Worm (Caenorhabditis elegans): ENCODE measurements around the gene lgc-16.

Gene lgc-16

ce11 chrX:12118340-12118739 lies at the start of gene lgc-16:
TSS of gene lgc-16 (plus strand) at chrX:12118640.
- TF ChIP-seq rec-8 (tag; optimal IDR thresholded peaks at IDR 0.05): no peak
- TF ChIP-seq him-1 (tag; optimal IDR thresholded peaks at IDR 0.05): no peak
- TF ChIP-seq madf-8 (GFP tag; conservative IDR thresholded peaks at IDR 0.05): no peak
- TF ChIP-seq K12H6.12 (tag; optimal IDR thresholded peaks at IDR 0.05): no peak
- TF ChIP-seq ama-1 (optimal IDR thresholded peaks at IDR 0.05): no peak
- TF ChIP-seq ama-1 (GFP tag; optimal IDR thresholded peaks at IDR 0.05): no peak

DNA sequence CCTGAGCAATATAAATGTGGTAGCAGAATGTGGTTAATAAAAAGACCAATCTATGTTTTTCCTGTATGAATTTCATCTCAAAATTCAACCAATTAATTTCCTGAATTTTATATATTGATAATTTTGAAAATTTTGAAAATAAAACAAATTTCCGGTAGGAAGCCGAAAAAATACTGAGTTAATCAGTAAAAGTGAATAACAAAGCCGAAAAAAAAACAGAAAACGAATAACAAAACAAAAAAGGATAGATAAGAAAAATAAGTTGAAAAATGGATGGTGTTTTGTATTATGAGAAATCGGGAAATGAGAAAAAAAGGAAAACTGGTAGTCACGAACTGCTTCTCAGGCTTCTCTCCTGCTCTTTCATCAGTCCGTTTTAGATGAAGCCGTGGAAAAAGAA lies 44.7 kb upstream of the lgc-16 start, which contains the start of gene tmem-145:
tmem-145 (minus strand) TSS at position 101 of the 400 bp plus-strand sequence.
- TF ChIP-seq fkh-3 (tag; optimal IDR thresholded peaks at IDR 0.05): no peak
- no peak for TF ChIP-seq aptf-2 (GFP tag; conservative IDR thresholded peaks at IDR 0.05)
- no peak for TF ChIP-seq F55B11.4 (tag; optimal IDR thresholded peaks at IDR 0.05; ENCODE audit: borderline replicate concordance, insufficient read depth)
- TF ChIP-seq T26A5.8 (tag; optimal IDR thresholded peaks at IDR 0.05): no peak
- no peak for TF ChIP-seq bed-1 (GFP tag; IDR thresholded peaks at IDR 0.05)
- no peak for TF ChIP-seq lin-40 (tag; optimal IDR thresholded peaks at IDR 0.05)
- no peak for TF ChIP-seq lsl-1 (GFP tag; optimal IDR thresholded peaks at IDR 0.05)

- no peak for TF ChIP-seq lin-54 (GFP tag; optimal IDR thresholded peaks at IDR 0.05)
- no peak for TF ChIP-seq lin-26 (GFP tag; IDR thresholded peaks at IDR 0.05)
- no peak for TF ChIP-seq ceh-58 (GFP tag; IDR thresholded peaks at IDR 0.05)
- no peak for TF ChIP-seq efl-1 (GFP tag; optimal IDR thresholded peaks at IDR 0.05)
- TF ChIP-seq rcor-1 (GFP tag; IDR thresholded peaks at IDR 0.05): no peak
- TF ChIP-seq cebp-1 (GFP tag; IDR thresholded peaks at IDR 0.05): no peak
- TF ChIP-seq cebp-1 (tag; optimal IDR thresholded peaks at IDR 0.05): no peak
- TF ChIP-seq dpff-1 (tag; optimal IDR thresholded peaks at IDR 0.05): no peak
- TF ChIP-seq F10E7.11 (tag; optimal IDR thresholded peaks at IDR 0.05): no peak
- TF ChIP-seq hrde-1 (tag; optimal IDR thresholded peaks at IDR 0.05; ENCODE audit: borderline replicate concordance): no peak
- TF ChIP-seq pbrm-1 (GFP tag; IDR thresholded peaks at IDR 0.05): no peak
- TF ChIP-seq bed-2 (GFP tag; IDR thresholded peaks at IDR 0.05): no peak
- TF ChIP-seq ztf-25 (GFP tag; IDR thresholded peaks at IDR 0.05): no peak
- no peak for TF ChIP-seq madf-6 (GFP tag; IDR thresholded peaks at IDR 0.05)
- TF ChIP-seq C06A6.2 (GFP tag; conservative IDR thresholded peaks at IDR 0.05): no peak
- no peak for TF ChIP-seq chd-7 (tag; optimal IDR thresholded peaks at IDR 0.05)
- no peak for TF ChIP-seq ztf-3 (GFP tag; optimal IDR thresholded peaks at IDR 0.05)
- no peak for TF ChIP-seq zfh-2 (GFP tag; conservative IDR thresholded peaks at IDR 0.05)
Observed at ce11 chrX:12080581-12081162, 37.8 kb upstream of the lgc-16 start.

DNA sequence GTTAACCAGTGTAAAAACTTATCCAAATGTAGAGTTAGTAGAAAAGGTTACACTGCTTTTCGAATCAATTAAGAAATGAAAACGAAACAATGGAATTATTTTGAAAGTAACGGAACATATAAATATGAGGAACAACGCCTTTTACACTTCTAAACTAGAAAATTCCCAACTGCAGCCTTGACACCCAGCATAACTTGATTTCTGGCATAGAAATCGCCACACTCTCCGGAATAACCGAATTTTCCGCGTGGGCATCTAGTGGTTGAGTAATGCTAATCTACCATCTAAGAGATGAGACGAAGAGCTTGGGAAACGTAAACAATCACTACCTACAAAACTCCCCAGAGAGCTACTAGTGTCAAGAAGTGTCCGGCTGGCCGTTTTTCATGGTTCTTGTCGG lies 37.2 kb upstream of the lgc-16 start:
- no peak for TF ChIP-seq aptf-3 (GFP tag; IDR thresholded peaks at IDR 0.05)
- no peak for TF ChIP-seq bed-1 (GFP tag; IDR thresholded peaks at IDR 0.05)
- TF ChIP-seq ZK185.1 (tag; optimal IDR thresholded peaks at IDR 0.05; ENCODE audit: poor library complexity, severe bottlenecking): no peak
- no peak for TF ChIP-seq nfyb-1 (GFP tag; IDR thresholded peaks at IDR 0.05)
- TF ChIP-seq attf-5 (GFP tag; optimal IDR thresholded peaks at IDR 0.05): no peak
- TF ChIP-seq unc-130 (GFP tag; optimal IDR thresholded peaks at IDR 0.05): no peak
- TF ChIP-seq akir-1 (GFP tag; optimal IDR thresholded peaks at IDR 0.05): no peak
- TF ChIP-seq ztf-26 (tag; optimal IDR thresholded peaks at IDR 0.05): no peak
- no peak for TF ChIP-seq ztf-6 (GFP tag; IDR thresholded peaks at IDR 0.05)
- TF ChIP-seq lir-1 (GFP tag; conservative IDR thresholded peaks at IDR 0.05): no peak
- TF ChIP-seq pbrm-1 (GFP tag; IDR thresholded peaks at IDR 0.05): no peak
- no peak for TF ChIP-seq snpc-1.1 (tag; optimal IDR thresholded peaks at IDR 0.05; ENCODE audit: insufficient read depth)
- TF ChIP-seq ekl-4 (GFP tag; IDR thresholded peaks at IDR 0.05): no peak
- TF ChIP-seq atf-7 (tag; optimal IDR thresholded peaks at IDR 0.05): no peak
- TF ChIP-seq cebp-2 (GFP tag; IDR thresholded peaks at IDR 0.05): no peak
- TF ChIP-seq tlf-1 (GFP tag; optimal IDR thresholded peaks at IDR 0.05): no peak
- no peak for TF ChIP-seq zfh-2 (GFP tag; conservative IDR thresholded peaks at IDR 0.05)

Data from whole organism, young adult.